Fruit fly (Drosophila melanogaster): ENCODE data around the gene Fum3.

DNA sequence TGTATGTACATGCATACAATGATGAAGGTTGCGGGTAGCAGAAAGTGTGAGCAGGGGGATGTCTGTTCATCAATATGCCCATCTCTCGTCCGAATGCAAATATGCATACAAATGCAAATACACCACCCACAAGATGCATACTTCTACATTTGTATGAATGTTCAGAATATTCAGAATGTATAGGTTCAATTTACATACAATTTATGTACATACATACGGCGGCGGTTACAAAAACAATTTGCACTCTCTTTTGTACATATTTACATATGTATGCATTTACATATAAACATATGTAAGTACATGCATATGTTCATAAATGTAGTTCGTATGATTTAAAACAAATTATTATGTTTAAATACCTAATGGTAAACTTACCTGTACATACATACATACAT is 26.2 kb upstream of the Fum3 start:
- TF ChIP-seq Tbp (GFP tag; optimal IDR thresholded peaks at IDR 0.05) = no peak
- no peak for TF ChIP-seq zen2 (GFP tag; IDR thresholded peaks at IDR 0.05; ENCODE audit: partially characterized antibody)
- no peak for TF ChIP-seq Nf-YC (tag; optimal IDR thresholded peaks at IDR 0.05)
- no peak for TF ChIP-seq CG10565 (GFP tag; optimal IDR thresholded peaks at IDR 0.05)
- TF ChIP-seq Optix (GFP tag; IDR thresholded peaks at IDR 0.05) = no peak
- no peak for TF ChIP-seq Lhr (GFP tag; optimal IDR thresholded peaks at IDR 0.05)
- TF ChIP-seq mirr (GFP tag; optimal IDR thresholded peaks at IDR 0.05) = no peak
- TF ChIP-seq CG7372 (GFP tag; IDR thresholded peaks at IDR 0.05) = no peak
- TF ChIP-seq CG15269 (tag; optimal IDR thresholded peaks at IDR 0.05) = no peak
- no peak for TF ChIP-seq CG2120 (GFP tag; optimal IDR thresholded peaks at IDR 0.05)
- no peak for TF ChIP-seq CG9817 (tag; optimal IDR thresholded peaks at IDR 0.05)
- TF ChIP-seq CG4404 (GFP tag; IDR thresholded peaks at IDR 0.05) = no peak

Measured in whole organism, embryonic.